Worm (Caenorhabditis elegans): ENCODE results near the gene nhr-110.

- TF ChIP-seq W03F9.2 (tag; optimal IDR thresholded peaks at IDR 0.05), result no peak
- no peak for TF ChIP-seq dao-5 (tag; optimal IDR thresholded peaks at IDR 0.05)
- no peak for TF ChIP-seq him-1 (tag; optimal IDR thresholded peaks at IDR 0.05)
Observed at ce11 chrV:1631148-1631547, 6.9 kb upstream of the nhr-110 start, which contains the start of gene Y46H3D.8.
